Worm (Caenorhabditis elegans) whole organism, L3 larva: Measurements from ENCODE around the gene cht-2.

Experiments used
- aly-2 ChIP-seq: fragments of 150-350 bp; optimal IDR thresholded peaks from 2 replicates; lab custom pipeline; 2014; ENCODE audit warnings: missing biosample characterization, missing genetic modification characterization
- daf-12 ChIP-seq: fragments of 150-350 bp; optimal IDR thresholded peaks from 2 replicates; lab custom pipeline; 2014; ENCODE audit warnings: missing biosample characterization, missing genetic modification reagents, missing genetic modification characterization
- egl-27 ChIP-seq: sonication (generic microtip); optimal IDR thresholded peaks from 4 replicates; lab custom pipeline; 2017; ENCODE audit warnings: missing biosample characterization, missing genetic modification reagents, missing genetic modification characterization
- jun-1 ChIP-seq: fragments of 150-350 bp; optimal IDR thresholded peaks from 2 replicates; lab custom pipeline; 2014; ENCODE audit warnings: missing biosample characterization, missing genetic modification reagents, missing genetic modification characterization
- mdl-1 ChIP-seq: fragments of 150-350 bp; optimal IDR thresholded peaks from 2 replicates; lab custom pipeline; 2014; ENCODE audit warnings: missing biosample characterization, missing genetic modification characterization
- nfya-1 ChIP-seq: sonication (generic microtip); optimal IDR thresholded peaks from 2 replicates; lab custom pipeline; 2017; ENCODE audit warnings: missing genetic modification characterization, mild to moderate bottlenecking, missing compliant biosample characterization, antibody characterized with exemption, moderate library complexity; ENCODE audit not compliant: insufficient read depth
- nhr-28 ChIP-seq: fragments of 150-350 bp; optimal IDR thresholded peaks from 2 replicates; lab custom pipeline; 2014; ENCODE audit warnings: missing biosample characterization, missing genetic modification characterization
- nhr-43 ChIP-seq: sonication (generic microtip); optimal IDR thresholded peaks from 2 replicates; lab custom pipeline; 2016; ENCODE audit warnings: mild to moderate bottlenecking, missing genetic modification characterization, missing compliant biosample characterization; ENCODE audit not compliant: poor library complexity, severe bottlenecking
- pha-4 ChIP-seq: fragments of 150-350 bp; optimal IDR thresholded peaks from 2 replicates; lab custom pipeline; 2014; ENCODE audit warnings: missing biosample characterization, missing genetic modification reagents, missing genetic modification characterization
- sea-2 ChIP-seq: fragments of 150-350 bp; sonication (generic microtip); optimal IDR thresholded peaks from 4 replicates; lab custom pipeline; 2014; ENCODE audit warnings: missing biosample characterization, missing genetic modification reagents, missing genetic modification characterization
- snpc-4 ChIP-seq: fragments of 150-350 bp; optimal IDR thresholded peaks from 2 replicates; lab custom pipeline; 2014; ENCODE audit warnings: missing biosample characterization, missing genetic modification characterization
- tbx-2 ChIP-seq: sonication (generic microtip); optimal IDR thresholded peaks from 2 replicates; lab custom pipeline; 2016; ENCODE audit warnings: mild to moderate bottlenecking, missing genetic modification characterization, missing compliant biosample characterization
- unc-62 ChIP-seq: fragments of 150-350 bp; sonication (generic microtip); optimal IDR thresholded peaks from 4 replicates; lab custom pipeline; 2014; ENCODE audit warnings: missing biosample characterization, missing genetic modification reagents, missing genetic modification characterization

ce11 chrII:8516783-8517182 lies 3.9 kb upstream of the cht-2 start, which contains the start of gene rnh-2:
- no peak for TF ChIP-seq nhr-28 (tag; lab: Kevin White, UChicago)
- peak; percentile 60 for TF ChIP-seq nfya-1 (tag; lab: Kevin White, UChicago)
- no peak for TF ChIP-seq egl-27 (tag; lab: Kevin White, UChicago)
- no peak for TF ChIP-seq sea-2 (GFP tag; lab: Kevin White, UChicago)
- peak; percentile 58 for TF ChIP-seq nhr-43 (tag; lab: Kevin White, UChicago)
- TF ChIP-seq jun-1 (tag; lab: Kevin White, UChicago) = no peak
- TF ChIP-seq unc-62 (GFP tag; lab: Kevin White, UChicago) = no peak
- TF ChIP-seq mdl-1 (tag; lab: Kevin White, UChicago) = no peak
- TF ChIP-seq pha-4 (tag; lab: Kevin White, UChicago) = peak; percentile 92
- no peak for TF ChIP-seq daf-12 (tag; lab: Kevin White, UChicago)
- TF ChIP-seq aly-2 (tag; lab: Kevin White, UChicago) = no peak
- peak; percentile 73 for TF ChIP-seq snpc-4 (tag; lab: Kevin White, UChicago)
- no peak for TF ChIP-seq tbx-2
